Worm (Caenorhabditis elegans): ENCODE data around the gene W03F9.4.

Gene W03F9.4

ce11 chrV:185124-185523 lies 33.9 kb upstream of the W03F9.4 start:
- TF ChIP-seq sox-4 (tag; optimal IDR thresholded peaks at IDR 0.05), result no peak
- TF ChIP-seq hlh-17 (GFP tag; optimal IDR thresholded peaks at IDR 0.05; ENCODE audit: borderline replicate concordance), result no peak
- TF ChIP-seq lin-39 (tag; optimal IDR thresholded peaks at IDR 0.05), result no peak
- TF ChIP-seq mep-1 (tag; optimal IDR thresholded peaks at IDR 0.05), result no peak
- no peak for TF ChIP-seq aly-2 (tag; optimal IDR thresholded peaks at IDR 0.05)
- TF ChIP-seq nhr-76 (tag; optimal IDR thresholded peaks at IDR 0.05), result no peak
- TF ChIP-seq efl-1 (optimal IDR thresholded peaks at IDR 0.05), result no peak
- TF ChIP-seq efl-1 (GFP tag; optimal IDR thresholded peaks at IDR 0.05 in 1 of 2), result no peak
- no peak for TF ChIP-seq elt-3 (tag; optimal IDR thresholded peaks at IDR 0.05)
- no peak for TF ChIP-seq ets-5 (GFP tag; IDR thresholded peaks at IDR 0.05)
- no peak for TF ChIP-seq efl-3 (GFP tag; optimal IDR thresholded peaks at IDR 0.05)
- no peak for TF ChIP-seq unc-86 (tag; optimal IDR thresholded peaks at IDR 0.05)
- TF ChIP-seq lsy-2 (tag; optimal IDR thresholded peaks at IDR 0.05), result no peak

ce11 chrV:176870-177467 lies 25.8 kb upstream of the W03F9.4 start, which contains the start of gene cul-3:
cul-3 (plus strand) TSS chrV:177417.
- TF ChIP-seq sox-4 (tag; optimal IDR thresholded peaks at IDR 0.05) (no peak), dsc-1 (tag; optimal IDR thresholded peaks at IDR 0.05) (peak; percentile 71), F16B12.6 (tag; optimal IDR thresholded peaks at IDR 0.05) (peak; percentile 53), nhr-85 (tag) (peak; percentile 77), blmp-1 (tag; optimal IDR thresholded peaks at IDR 0.05) (peak; percentile 44), elt-3 (tag; optimal IDR thresholded peaks at IDR 0.05) (peak in 1 of 6 experiments; percentile 44), hlh-4 (tag; optimal IDR thresholded peaks at IDR 0.05) (no peak), lin-14 (GFP tag; optimal IDR thresholded peaks at IDR 0.05) (no peak), egl-27 (tag; optimal IDR thresholded peaks at IDR 0.05) (no peak), rnt-1 (tag; optimal IDR thresholded peaks at IDR 0.05) (no peak), aha-1 (tag; optimal IDR thresholded peaks at IDR 0.05) (no peak), fkh-8 (tag; optimal IDR thresholded peaks at IDR 0.05) (peak; percentile 47), hlh-17 (GFP tag; optimal IDR thresholded peaks at IDR 0.05; ENCODE audit: borderline replicate concordance) (no peak), tlp-1 (tag; optimal IDR thresholded peaks at IDR 0.05) (no peak), lin-35 (GFP tag; optimal IDR thresholded peaks at IDR 0.05) (peak; percentile 75 to 82), nhr-71 (tag; optimal IDR thresholded peaks at IDR 0.05) (peak; percentile 85), ceh-82 (tag; optimal IDR thresholded peaks at IDR 0.05) (peak; percentile 58 to 77 (median 67)), efl-1 (optimal IDR thresholded peaks at IDR 0.05) (peak; percentile 65 to 77), efl-1 (GFP tag; optimal IDR thresholded peaks at IDR 0.05 in 1 of 2) (peak; percentile 77 to 98), dpl-1 (GFP tag; optimal IDR thresholded peaks at IDR 0.05) (peak; percentile 59 to 79 (median 78)), nhr-20 (tag; optimal IDR thresholded peaks at IDR 0.05) (peak; percentile 55), xbp-1 (tag; optimal IDR thresholded peaks at IDR 0.05) (peak; percentile 63), nhr-90 (tag; optimal IDR thresholded peaks at IDR 0.05; ENCODE audit: poor library complexity) (peak; percentile 71), nhr-28 (tag; optimal IDR thresholded peaks at IDR 0.05) (no peak), elt-2 (tag; optimal IDR thresholded peaks at IDR 0.05) (peak; percentile 17), ceh-8 (GFP tag; optimal IDR thresholded peaks at IDR 0.05) (no peak), lin-13 (GFP tag; optimal IDR thresholded peaks at IDR 0.05) (peak; percentile 46), C34B4.2 (tag; optimal IDR thresholded peaks at IDR 0.05) (no peak), snpc-4 (tag; optimal IDR thresholded peaks at IDR 0.05) (peak; percentile 57), ceh-88 (GFP tag; IDR thresholded peaks at IDR 0.05) (no peak), lin-15B (tag; optimal IDR thresholded peaks at IDR 0.05) (peak; percentile 54), Y116A8C.19 (tag; optimal IDR thresholded peaks at IDR 0.05; ENCODE audit: borderline replicate concordance) (no peak), tbx-2 (tag; optimal IDR thresholded peaks at IDR 0.05) (peak; percentile 78), snu-23 (GFP tag; optimal IDR thresholded peaks at IDR 0.05) (peak; percentile 77), jun-1 (tag; optimal IDR thresholded peaks at IDR 0.05) (peak; percentile 31), mdl-1 (tag; optimal IDR thresholded peaks at IDR 0.05) (peak in 1 of 2 experiments; percentile 45), fkh-4 (tag; optimal IDR thresholded peaks at IDR 0.05; ENCODE audit: borderline replicate concordance) (peak; percentile 5), zag-1 (tag; optimal IDR thresholded peaks at IDR 0.05) (no peak), swsn-7 (tag; optimal IDR thresholded peaks at IDR 0.05) (peak; percentile 74), ceh-90 (tag; optimal IDR thresholded peaks at IDR 0.05) (no peak), fkh-10 (GFP tag; optimal IDR thresholded peaks at IDR 0.05) (peak; percentile 3), fos-1 (tag; optimal IDR thresholded peaks at IDR 0.05) (no peak), lsy-2 (tag; optimal IDR thresholded peaks at IDR 0.05) (peak; percentile 72 to 77)

All from whole organism, L1 larva.